Worm (Caenorhabditis elegans) whole organism, L1 larva: ENCODE results near the gene C06B8.3.
A peak's percentile ranks its signal among the peaks of the same experiment; 100 is the strongest.

Experiments used
- C04F5.9 ChIP-seq: sonication (generic microtip); optimal IDR thresholded peaks from 2 replicates; lab custom pipeline; 2016; ENCODE audit warnings: missing genetic modification characterization, missing compliant biosample characterization
- C34B4.2 ChIP-seq: sonication (generic microtip); optimal IDR thresholded peaks from 2 replicates; lab custom pipeline; 2017; ENCODE audit warnings: mild to moderate bottlenecking, missing genetic modification characterization, missing compliant biosample characterization
- Y116A8C.19 ChIP-seq: sonication (generic microtip); optimal IDR thresholded peaks from 2 replicates; lab custom pipeline; 2016; ENCODE audit warnings: missing compliant biosample characterization, missing genetic modification characterization, borderline replicate concordance
- alr-1 ChIP-seq: fragments of 200-800 bp; sonication (Bioruptor generic); optimal IDR thresholded peaks from 2 replicates; lab custom pipeline; 2018; ENCODE audit warnings: borderline replicate concordance, mild to moderate bottlenecking, missing genetic modification characterization, missing compliant biosample characterization
- ama-1 ChIP-seq: fragments of 150-350 bp; optimal IDR thresholded peaks from 2 replicates; lab custom pipeline; 2014
- ceh-90 ChIP-seq: sonication (generic microtip); optimal IDR thresholded peaks from 2 replicates; lab custom pipeline; 2016; ENCODE audit warnings: missing genetic modification characterization, missing compliant biosample characterization
- ces-1 ChIP-seq: fragments of 150-350 bp; optimal IDR thresholded peaks from 2 replicates; lab custom pipeline; 2014; ENCODE audit warnings: missing biosample characterization, missing genetic modification reagents, missing genetic modification characterization
- dsc-1 ChIP-seq: sonication (generic microtip); optimal IDR thresholded peaks from 2 replicates; lab custom pipeline; 2016; ENCODE audit warnings: mild to moderate bottlenecking, missing genetic modification characterization, missing compliant biosample characterization
- efl-1 ChIP-seq, 4 experiments: fragments of 150-350 bp; optimal IDR thresholded peaks in 3 of 4; peaks in 1 of 4; 1 replicate in 1 of 4; 2 replicates in 3 of 4; lab custom pipeline; 2014; ENCODE audit warnings: missing biosample characterization in 2 of 4, missing genetic modification characterization in 2 of 4, missing genetic modification reagents in 2 of 4
- efl-3 ChIP-seq: fragments of 200-800 bp; sonication (Bioruptor generic); optimal IDR thresholded peaks from 2 replicates; lab custom pipeline; 2018; ENCODE audit warnings: mild to moderate bottlenecking, missing genetic modification characterization, missing compliant biosample characterization
- egl-13 ChIP-seq: sonication (generic microtip); optimal IDR thresholded peaks from 2 replicates; lab custom pipeline; 2016; ENCODE audit warnings: missing genotype, missing genetic modification reagents, missing genetic modification characterization, missing compliant biosample characterization
- elt-2 ChIP-seq: sonication (generic microtip); optimal IDR thresholded peaks from 2 replicates; lab custom pipeline; 2016; ENCODE audit warnings: missing genetic modification characterization, mild to moderate bottlenecking, inconsistent platforms, missing compliant biosample characterization, missing genetic modification reagents
- elt-3 ChIP-seq, 6 experiments: fragments of 150-350 bp in 1 of 6; sonication (generic microtip); optimal IDR thresholded peaks; 2 replicates each; lab custom pipeline; 2017 to 2018; ENCODE audit warnings: missing biosample characterization in 6 of 6, missing genetic modification characterization in 6 of 6, inconsistent platforms in 1 of 6
- fkh-10 ChIP-seq: sonication (generic microtip); optimal IDR thresholded peaks from 2 replicates; lab custom pipeline; 2017; ENCODE audit warnings: missing biosample characterization, missing genetic modification reagents, missing genetic modification characterization
- fkh-8 ChIP-seq: sonication (generic microtip); optimal IDR thresholded peaks from 2 replicates; lab custom pipeline; 2016; ENCODE audit warnings: mild to moderate bottlenecking, missing genetic modification characterization, missing compliant biosample characterization
- grh-1 ChIP-seq: fragments of 200-800 bp; sonication (Bioruptor generic); IDR thresholded peaks from 2 replicates; pipeline ENCODE4 v1.3.6; 2022; ENCODE audit warnings: missing genetic modification reagents, missing genetic modification characterization, missing compliant biosample characterization
- hlh-17 ChIP-seq: fragments of 200-800 bp; sonication (Bioruptor generic); optimal IDR thresholded peaks from 2 replicates; lab custom pipeline; 2018; ENCODE audit warnings: missing genetic modification characterization, mild to moderate bottlenecking, missing compliant biosample characterization, moderate library complexity, borderline replicate concordance
- isw-1 ChIP-seq: fragments of 200-800 bp; sonication (Bioruptor generic); IDR thresholded peaks from 2 replicates; pipeline ENCODE4 v1.3.6; 2022; ENCODE audit warnings: missing genetic modification characterization, missing compliant biosample characterization
- jun-1 ChIP-seq: fragments of 150-350 bp; optimal IDR thresholded peaks from 2 replicates; lab custom pipeline; 2014; ENCODE audit warnings: missing biosample characterization, missing genetic modification reagents, missing genetic modification characterization
- lin-14 ChIP-seq: fragments of 200-800 bp; sonication (Bioruptor generic); optimal IDR thresholded peaks from 2 replicates; lab custom pipeline; 2018; ENCODE audit warnings: mild to moderate bottlenecking, missing genetic modification characterization, moderate library complexity, missing compliant biosample characterization
- lin-35 ChIP-seq, 2 experiments: fragments of 150-350 bp; optimal IDR thresholded peaks; 2 replicates each; lab custom pipeline; 2014; ENCODE audit warnings: missing biosample characterization in 2 of 2, missing genetic modification characterization in 2 of 2, missing genetic modification reagents in 2 of 2
- mab-9 ChIP-seq: fragments of 200-800 bp; sonication (Bioruptor generic); IDR thresholded peaks from 2 replicates; pipeline ENCODE4 v1.3.6; 2022; ENCODE audit warnings: missing genetic modification reagents, missing genetic modification characterization, missing compliant biosample characterization
- nhr-11 ChIP-seq: fragments of 150-350 bp; optimal IDR thresholded peaks from 2 replicates; lab custom pipeline; 2014; ENCODE audit warnings: missing biosample characterization, missing genetic modification characterization
- nhr-237 ChIP-seq: fragments of 150-350 bp; optimal IDR thresholded peaks from 2 replicates; lab custom pipeline; 2014; ENCODE audit warnings: missing biosample characterization, missing genetic modification characterization
- nhr-47 ChIP-seq: sonication (generic microtip); optimal IDR thresholded peaks from 2 replicates; lab custom pipeline; 2016; ENCODE audit warnings: mild to moderate bottlenecking, missing genetic modification characterization, moderate library complexity, missing compliant biosample characterization
- nhr-90 ChIP-seq: sonication (generic microtip); optimal IDR thresholded peaks from 2 replicates; lab custom pipeline; 2016; ENCODE audit warnings: mild to moderate bottlenecking, missing genetic modification characterization, missing compliant biosample characterization; ENCODE audit not compliant: poor library complexity
- pag-3 ChIP-seq: sonication (generic microtip); optimal IDR thresholded peaks from 2 replicates; lab custom pipeline; 2017; ENCODE audit warnings: missing genetic modification characterization, mild to moderate bottlenecking, missing compliant biosample characterization, antibody characterized with exemption, borderline replicate concordance; ENCODE audit not compliant: insufficient read depth
- snu-23 ChIP-seq: sonication (generic microtip); optimal IDR thresholded peaks from 2 replicates; lab custom pipeline; 2016; ENCODE audit warnings: missing genetic modification characterization, missing compliant biosample characterization
- sptf-1 ChIP-seq: fragments of 150-350 bp; optimal IDR thresholded peaks from 2 replicates; lab custom pipeline; 2014; ENCODE audit warnings: missing biosample characterization, missing genetic modification characterization
- tbx-2 ChIP-seq: sonication (generic microtip); optimal IDR thresholded peaks from 2 replicates; lab custom pipeline; 2016; ENCODE audit warnings: missing genetic modification characterization, missing compliant biosample characterization
- tlp-1 ChIP-seq: fragments of 150-350 bp; optimal IDR thresholded peaks from 2 replicates; lab custom pipeline; 2014; ENCODE audit warnings: missing biosample characterization, missing genetic modification characterization
- unc-130 ChIP-seq: fragments of 150-350 bp; optimal IDR thresholded peaks from 2 replicates; lab custom pipeline; 2017; ENCODE audit warnings: missing biosample characterization, missing genetic modification characterization, inconsistent platforms
- unc-86 ChIP-seq: sonication (generic microtip); optimal IDR thresholded peaks from 2 replicates; lab custom pipeline; 2016; ENCODE audit warnings: missing genetic modification characterization, missing compliant biosample characterization
- unc-98 ChIP-seq: fragments of 200-800 bp; sonication (Bioruptor generic); IDR thresholded peaks from 2 replicates; pipeline ENCODE4 v1.3.6; 2022; ENCODE audit warnings: missing genetic modification characterization, missing compliant biosample characterization
- xbp-1 ChIP-seq: sonication (generic microtip); optimal IDR thresholded peaks from 2 replicates; lab custom pipeline; 2016; ENCODE audit warnings: missing genetic modification characterization, missing compliant biosample characterization
- zag-1 ChIP-seq: fragments of 150-350 bp; optimal IDR thresholded peaks from 2 replicates; lab custom pipeline; 2014; ENCODE audit warnings: missing biosample characterization, missing genetic modification characterization
- zip-4 ChIP-seq: fragments of 200-800 bp; sonication (Bioruptor generic); optimal IDR thresholded peaks from 2 replicates; lab custom pipeline; 2018; ENCODE audit warnings: mild to moderate bottlenecking, missing genetic modification characterization, moderate library complexity, missing compliant biosample characterization
- ztf-4 ChIP-seq: fragments of 150-350 bp; optimal IDR thresholded peaks from 2 replicates; lab custom pipeline; 2014; ENCODE audit warnings: missing biosample characterization, missing genetic modification characterization

Gene C06B8.3

ce11 chrV:15484537-15484936 lies at the start of gene C06B8.3:
TSS of gene C06B8.3 (minus strand) at chrV:15484637.
- TF ChIP-seq Y116A8C.19 (tag; lab: Kevin White, UChicago): no peak
- no peak for TF ChIP-seq alr-1 (tag; lab: Kevin White, UChicago)
- TF ChIP-seq C04F5.9: no peak
- no peak for TF ChIP-seq zag-1
- TF ChIP-seq lin-14 (GFP tag; lab: Kevin White, UChicago): no peak
- TF ChIP-seq snu-23 (GFP tag; lab: Kevin White, UChicago): no peak
- TF ChIP-seq unc-86 (tag; lab: Kevin White, UChicago): no peak
- TF ChIP-seq nhr-237: no peak
- no peak for TF ChIP-seq unc-130 (tag; lab: Kevin White, UChicago)
- TF ChIP-seq nhr-47 (tag; lab: Kevin White, UChicago): no peak
- no peak for TF ChIP-seq pag-3
- no peak for TF ChIP-seq xbp-1 (tag; lab: Kevin White, UChicago)
- no peak for TF ChIP-seq zip-4 (GFP tag; lab: Kevin White, UChicago)
- TF ChIP-seq elt-3 (tag; optimal IDR thresholded peaks at IDR 0.05; lab: Kevin White, UChicago): no peak
- no peak for TF ChIP-seq elt-2 (tag; lab: Kevin White, UChicago)
- no peak for TF ChIP-seq dsc-1 (tag; lab: Kevin White, UChicago)
- TF ChIP-seq sptf-1: no peak

ce11 chrV:15533864-15534263 lies 49.4 kb upstream of the C06B8.3 start, which contains the start of gene F21A3.2:
TSS of gene F21A3.2 (minus strand) at chrV:15533964.
- TF ChIP-seq fkh-10 (GFP tag; lab: Kevin White, UChicago) (no peak), sptf-1 (no peak), dsc-1 (tag; lab: Kevin White, UChicago) (no peak), fkh-8 (tag; lab: Kevin White, UChicago) (no peak), unc-130 (tag; lab: Kevin White, UChicago) (no peak), nhr-11 (tag; lab: Kevin White, UChicago) (no peak), lin-14 (GFP tag; lab: Kevin White, UChicago) (no peak), elt-3 (tag; optimal IDR thresholded peaks at IDR 0.05; lab: Kevin White, UChicago) (no peak), mab-9 (GFP tag; lab: Robert Waterston, UW) (no peak), isw-1 (GFP tag; lab: Robert Waterston, UW) (no peak), ztf-4 (tag; lab: Kevin White, UChicago) (no peak), ceh-90 (tag; lab: Kevin White, UChicago) (no peak), efl-3 (GFP tag; lab: Kevin White, UChicago) (no peak), efl-1 (optimal IDR thresholded peaks at IDR 0.05; lab: Kevin White, UChicago) (no peak), efl-1 (GFP tag; optimal IDR thresholded peaks at IDR 0.05 in 1 of 2; lab: Kevin White, UChicago) (no peak), egl-13 (tag; lab: Kevin White, UChicago) (no peak), nhr-90 (tag; lab: Kevin White, UChicago) (no peak)
- TF ChIP-seq, all 84 proteins: peak for 0

ce11 chrV:15533096-15533495 lies 48.7 kb upstream of the C06B8.3 start, which contains the start of gene F21A3.11:
TSS of gene F21A3.11 (minus strand) at chrV:15533212.
- TF ChIP-seq ces-1 (no peak), tbx-2 (tag; lab: Kevin White, UChicago) (no peak), tlp-1 (no peak), elt-2 (tag; lab: Kevin White, UChicago) (peak; percentile 70), efl-1 (optimal IDR thresholded peaks at IDR 0.05; lab: Kevin White, UChicago) (no peak), efl-1 (GFP tag; optimal IDR thresholded peaks at IDR 0.05 in 1 of 2; lab: Kevin White, UChicago) (no peak)

- no peak for TF ChIP-seq jun-1 (tag; lab: Kevin White, UChicago)
- no peak for TF ChIP-seq lin-35 (GFP tag; optimal IDR thresholded peaks at IDR 0.05; lab: Kevin White, UChicago)
Observed at ce11 chrV:15529069-15529468, 44.6 kb upstream of the C06B8.3 start, which contains the start of gene srh-276. TSS of gene srh-276 (plus strand) at chrV:15529369.

ce11 chrV:15521920-15522319 lies 37.5 kb upstream of the C06B8.3 start, which contains the start of gene lgc-31:
TSS of gene lgc-31 (minus strand) at chrV:15522020.
- no peak for TF ChIP-seq pag-3
- no peak for TF ChIP-seq fkh-8 (tag; lab: Kevin White, UChicago)
- TF ChIP-seq C34B4.2 (tag; lab: Kevin White, UChicago): no peak
- TF ChIP-seq mab-9 (GFP tag; lab: Robert Waterston, UW): no peak
- TF ChIP-seq hlh-17 (GFP tag; lab: Kevin White, UChicago): no peak
- TF ChIP-seq fkh-10 (GFP tag; lab: Kevin White, UChicago): no peak
- no peak for TF ChIP-seq unc-98 (GFP tag; lab: Robert Waterston, UW)
- no peak for TF ChIP-seq ama-1 (lab: Kevin White, UChicago)
- no peak for TF ChIP-seq grh-1 (GFP tag; lab: Robert Waterston, UW)
- no peak for TF ChIP-seq nhr-11 (tag; lab: Kevin White, UChicago)
- TF ChIP-seq xbp-1 (tag; lab: Kevin White, UChicago): no peak
- no peak for TF ChIP-seq nhr-47 (tag; lab: Kevin White, UChicago)
